Fruit fly (Drosophila melanogaster) whole organism, larva: ENCODE results near the gene CNPYb.

Experiments
- noc ChIP-seq: fragments of 200-800 bp; sonication (Bioruptor generic); optimal IDR thresholded peaks from 3 replicates; lab custom pipeline; 2019; ENCODE audit warnings: missing biosample characterization, mild to moderate bottlenecking, missing genetic modification characterization, moderate library complexity

Gene CNPYb

dm6 chr3L:19087369-19088275 is 8.4 kb downstream of the CNPYb start:
- no peak for TF ChIP-seq noc (tag; lab: Kevin White, UChicago)

- peak; percentile 93 for TF ChIP-seq noc (tag; lab: Kevin White, UChicago)
Measured at dm6 chr3L:19086364-19087200, 9.4 kb downstream of the CNPYb start, which contains the start of gene Mkp3. Gene Mkp3, minus strand, starts transcription at chr3L:19086426.

- peak; percentile 8 for TF ChIP-seq noc (tag; lab: Kevin White, UChicago)
Measured at dm6 chr3L:19085688-19086363, 10.2 kb downstream of the CNPYb start.

dm6 chr3L:19083126-19083525 is 12.9 kb downstream of the CNPYb start:
- TF ChIP-seq noc (tag; lab: Kevin White, UChicago) = no peak

- TF ChIP-seq noc (tag; lab: Kevin White, UChicago) = no peak
Measured at dm6 chr3L:19080926-19081700, 14.9 kb downstream of the CNPYb start.

- TF ChIP-seq noc (tag; lab: Kevin White, UChicago) = peak; percentile 31
Measured at dm6 chr3L:19079798-19080691, 16.0 kb downstream of the CNPYb start.

- no peak for TF ChIP-seq noc (tag; lab: Kevin White, UChicago)
Measured at dm6 chr3L:19079067-19079466, 16.9 kb downstream of the CNPYb start.

dm6 chr3L:19078444-19078843 is 17.6 kb downstream of the CNPYb start:
- no peak for TF ChIP-seq noc (tag; lab: Kevin White, UChicago)

- no peak for TF ChIP-seq noc (tag; lab: Kevin White, UChicago)
Measured at dm6 chr3L:19075976-19076375, 20.0 kb downstream of the CNPYb start.

dm6 chr3L:19074673-19075402 is 21.2 kb downstream of the CNPYb start:
- no peak for TF ChIP-seq noc (tag; lab: Kevin White, UChicago)

dm6 chr3L:19073909-19074239 is 22.1 kb downstream of the CNPYb start:
- TF ChIP-seq noc (tag; lab: Kevin White, UChicago) = no peak

- no peak for TF ChIP-seq noc (tag; lab: Kevin White, UChicago)
Measured at dm6 chr3L:19073029-19073908, 22.7 kb downstream of the CNPYb start.
